Fruit fly (Drosophila melanogaster): ENCODE data around the gene LanB2.

LanB2 gene

dm6 chr3L:9614589-9615442 lies at the start of gene LanB2:
Gene LanB2, plus strand, starts transcription at chr3L:9614914.
- TF ChIP-seq h (optimal IDR thresholded peaks at IDR 0.05): no peak
- TF ChIP-seq ttk (optimal IDR thresholded peaks at IDR 0.05): no peak
- no peak for TF ChIP-seq psq (optimal IDR thresholded peaks at IDR 0.05)
- TF ChIP-seq insv (optimal IDR thresholded peaks at IDR 0.05): no peak
- TF ChIP-seq Sin3A (optimal IDR thresholded peaks at IDR 0.05): no peak
- no peak for TF ChIP-seq Myc (optimal IDR thresholded peaks at IDR 0.05)

- no peak for TF ChIP-seq ttk (optimal IDR thresholded peaks at IDR 0.05)
- TF ChIP-seq Sin3A (optimal IDR thresholded peaks at IDR 0.05): no peak
- TF ChIP-seq insv (optimal IDR thresholded peaks at IDR 0.05): no peak
- TF ChIP-seq Myc (optimal IDR thresholded peaks at IDR 0.05): no peak
- TF ChIP-seq h (optimal IDR thresholded peaks at IDR 0.05): no peak
- no peak for TF ChIP-seq psq (optimal IDR thresholded peaks at IDR 0.05)
These were observed 47.9 kb upstream of the LanB2 start for dm6 chr3L:9566849-9567248.

dm6 chr3L:9567748-9568147 lies 47.0 kb upstream of the LanB2 start:
- TF ChIP-seq psq (optimal IDR thresholded peaks at IDR 0.05): no peak
- no peak for TF ChIP-seq Myc (optimal IDR thresholded peaks at IDR 0.05)
- no peak for TF ChIP-seq ttk (optimal IDR thresholded peaks at IDR 0.05)
- no peak for TF ChIP-seq Sin3A (optimal IDR thresholded peaks at IDR 0.05)
- TF ChIP-seq h (optimal IDR thresholded peaks at IDR 0.05): no peak
- no peak for TF ChIP-seq insv (optimal IDR thresholded peaks at IDR 0.05)

dm6 chr3L:9569194-9569593 lies 45.5 kb upstream of the LanB2 start:
- TF ChIP-seq ttk (optimal IDR thresholded peaks at IDR 0.05): no peak
- TF ChIP-seq Myc (optimal IDR thresholded peaks at IDR 0.05): no peak
- TF ChIP-seq insv (optimal IDR thresholded peaks at IDR 0.05): no peak
- TF ChIP-seq Sin3A (optimal IDR thresholded peaks at IDR 0.05): no peak
- no peak for TF ChIP-seq h (optimal IDR thresholded peaks at IDR 0.05)
- no peak for TF ChIP-seq psq (optimal IDR thresholded peaks at IDR 0.05)

- TF ChIP-seq insv (optimal IDR thresholded peaks at IDR 0.05) (no peak), ttk (optimal IDR thresholded peaks at IDR 0.05) (no peak), Sin3A (optimal IDR thresholded peaks at IDR 0.05) (no peak), Myc (optimal IDR thresholded peaks at IDR 0.05) (no peak)
These were observed 44.9 kb upstream of the LanB2 start for dm6 chr3L:9569849-9570248.

- TF ChIP-seq Sin3A (optimal IDR thresholded peaks at IDR 0.05) (no peak), Myc (optimal IDR thresholded peaks at IDR 0.05) (no peak), ttk (optimal IDR thresholded peaks at IDR 0.05) (no peak), h (optimal IDR thresholded peaks at IDR 0.05) (no peak), insv (optimal IDR thresholded peaks at IDR 0.05) (no peak), psq (optimal IDR thresholded peaks at IDR 0.05) (no peak)
These were observed 43.1 kb upstream of the LanB2 start for dm6 chr3L:9571629-9572028.

- no peak for TF ChIP-seq psq (optimal IDR thresholded peaks at IDR 0.05)
- no peak for TF ChIP-seq h (optimal IDR thresholded peaks at IDR 0.05)
- TF ChIP-seq Myc (optimal IDR thresholded peaks at IDR 0.05): no peak
- TF ChIP-seq ttk (optimal IDR thresholded peaks at IDR 0.05): no peak
- no peak for TF ChIP-seq insv (optimal IDR thresholded peaks at IDR 0.05)
- no peak for TF ChIP-seq Sin3A (optimal IDR thresholded peaks at IDR 0.05)
These were observed 31.3 kb upstream of the LanB2 start for dm6 chr3L:9583388-9583787.

dm6 chr3L:9597464-9597863 lies 17.2 kb upstream of the LanB2 start, which contains the start of gene Tmc:
Gene Tmc, plus strand, starts transcription at chr3L:9597764.
- no peak for TF ChIP-seq h (optimal IDR thresholded peaks at IDR 0.05)
- TF ChIP-seq ttk (optimal IDR thresholded peaks at IDR 0.05): no peak
- no peak for TF ChIP-seq insv (optimal IDR thresholded peaks at IDR 0.05)
- TF ChIP-seq Myc (optimal IDR thresholded peaks at IDR 0.05): no peak
- no peak for TF ChIP-seq Sin3A (optimal IDR thresholded peaks at IDR 0.05)
- TF ChIP-seq psq (optimal IDR thresholded peaks at IDR 0.05): no peak

dm6 chr3L:9598688-9599087 lies 16.0 kb upstream of the LanB2 start, which contains the start of gene CG3222:
Gene CG3222, plus strand, starts transcription at chr3L:9598988.
- no peak for TF ChIP-seq insv (optimal IDR thresholded peaks at IDR 0.05)
- no peak for TF ChIP-seq psq (optimal IDR thresholded peaks at IDR 0.05)
- TF ChIP-seq Myc (optimal IDR thresholded peaks at IDR 0.05): no peak
- no peak for TF ChIP-seq ttk (optimal IDR thresholded peaks at IDR 0.05)
- no peak for TF ChIP-seq Sin3A (optimal IDR thresholded peaks at IDR 0.05)
- no peak for TF ChIP-seq h (optimal IDR thresholded peaks at IDR 0.05)

dm6 chr3L:9601225-9601624 lies 13.5 kb upstream of the LanB2 start, which contains the start of the genes CG3088 and CG3306:
Gene CG3088, minus strand, starts transcription at chr3L:9601325.
Gene CG3306, plus strand, starts transcription at chr3L:9601523.
- TF ChIP-seq Myc (optimal IDR thresholded peaks at IDR 0.05): no peak
- TF ChIP-seq psq (optimal IDR thresholded peaks at IDR 0.05): no peak
- no peak for TF ChIP-seq ttk (optimal IDR thresholded peaks at IDR 0.05)
- TF ChIP-seq Sin3A (optimal IDR thresholded peaks at IDR 0.05): no peak
- TF ChIP-seq h (optimal IDR thresholded peaks at IDR 0.05): no peak
- no peak for TF ChIP-seq insv (optimal IDR thresholded peaks at IDR 0.05)

dm6 chr3L:9613960-9614588 lies 640 bp upstream of the LanB2 start:
- TF ChIP-seq ttk (optimal IDR thresholded peaks at IDR 0.05) (no peak), Sin3A (optimal IDR thresholded peaks at IDR 0.05) (no peak)

- no peak for TF ChIP-seq psq (optimal IDR thresholded peaks at IDR 0.05)
- TF ChIP-seq ttk (optimal IDR thresholded peaks at IDR 0.05): no peak
- no peak for TF ChIP-seq Myc (optimal IDR thresholded peaks at IDR 0.05)
- no peak for TF ChIP-seq insv (optimal IDR thresholded peaks at IDR 0.05)
These were observed 878 bp downstream of the LanB2 start for dm6 chr3L:9615443-9616141.
